Worm (Caenorhabditis elegans) whole organism, young adult: ENCODE measurements around the gene C16D2.1.

ENCODE experiments used
- aptf-3 ChIP-seq: fragments of 200-800 bp; sonication (Bioruptor generic); IDR thresholded peaks from 2 replicates; pipeline ENCODE4 v1.3.6; 2022; ENCODE audit warnings: missing genetic modification characterization, missing compliant biosample characterization
- chd-7 ChIP-seq: sonication (generic microtip); optimal IDR thresholded peaks from 2 replicates; lab custom pipeline; 2016; ENCODE audit warnings: mild to moderate bottlenecking, missing genetic modification characterization, moderate library complexity, missing compliant biosample characterization
- ets-4 ChIP-seq: fragments of 200-800 bp; sonication (Bioruptor generic); optimal IDR thresholded peaks from 2 replicates; lab custom pipeline; 2018; ENCODE audit warnings: mild to moderate bottlenecking, missing genetic modification characterization, missing compliant biosample characterization
- nhr-90 ChIP-seq: sonication (generic microtip); optimal IDR thresholded peaks from 2 replicates; lab custom pipeline; 2016; ENCODE audit warnings: missing genotype, mild to moderate bottlenecking, missing genetic modification characterization, missing compliant biosample characterization
- unc-62 ChIP-seq: fragments of 150-350 bp; optimal IDR thresholded peaks from 2 replicates; lab custom pipeline; 2014; ENCODE audit warnings: missing biosample characterization, missing genetic modification reagents, missing genetic modification characterization
- ztf-3 ChIP-seq: fragments of 200-800 bp; sonication (Bioruptor generic); optimal IDR thresholded peaks from 2 replicates; lab custom pipeline; 2018; ENCODE audit warnings: mild to moderate bottlenecking, missing genetic modification characterization, missing compliant biosample characterization

ce11 chrII:9161023-9161422, 29.6 kb downstream of the C16D2.1 start, which contains the start of gene rhy-1:
- TF ChIP-seq nhr-90 (tag; lab: Kevin White, UChicago) (no peak), ets-4 (GFP tag; lab: Kevin White, UChicago) (no peak), chd-7 (no peak), aptf-3 (GFP tag; lab: Robert Waterston, UW) (no peak), ztf-3 (GFP tag; lab: Kevin White, UChicago) (no peak), unc-62 (GFP tag; lab: Kevin White, UChicago) (no peak)
